Fruit fly (Drosophila melanogaster) ovary, adult (tissue): Measurements from ENCODE around the gene TTLL5.
"Not testable (repeated sequence)": the region's sequence is repeated elsewhere in the genome, so short reads cannot be mapped to it uniquely, and the experiment has no call there.

Experiments
- CG17801 ChIP-seq: fragments of 200-800 bp; optimal IDR thresholded peaks from 2 replicates; lab custom pipeline; 2019; ENCODE audit warnings: missing biosample characterization, mild to moderate bottlenecking, missing genetic modification characterization, moderate library complexity; ENCODE audit not compliant: partially characterized antibody

TTLL5 gene

DNA sequence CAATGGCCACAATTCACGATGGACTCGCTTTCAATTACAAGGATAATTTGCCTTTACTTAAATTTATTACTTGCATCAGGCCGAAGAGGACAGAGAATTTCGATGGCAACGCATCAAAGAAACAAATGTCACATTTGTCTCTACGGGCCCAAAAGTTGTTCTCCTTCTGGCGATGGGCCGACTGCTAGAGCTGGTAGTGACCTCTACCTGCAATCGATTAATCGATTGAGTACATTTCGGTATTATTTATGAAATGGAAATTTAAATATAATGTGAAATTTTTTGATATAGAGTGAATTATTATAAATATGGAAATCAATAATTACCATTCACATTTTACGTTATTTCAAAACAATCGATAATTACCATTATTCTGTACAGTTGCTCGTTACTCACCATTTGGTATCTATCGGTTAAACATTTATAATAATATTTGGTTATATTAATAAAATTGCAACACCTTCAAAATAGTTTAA is at the start of gene TTLL5, which contains the start of gene CG31510:
Gene TTLL5, minus strand, starts transcription at position 185 of the 476 bp plus-strand sequence.
Gene CG31510, minus strand, starts transcription at position 185 of the 476 bp plus-strand sequence.
- peak; percentile 4 for TF ChIP-seq CG17801 (GFP tag; lab: Kevin White, UChicago)

DNA sequence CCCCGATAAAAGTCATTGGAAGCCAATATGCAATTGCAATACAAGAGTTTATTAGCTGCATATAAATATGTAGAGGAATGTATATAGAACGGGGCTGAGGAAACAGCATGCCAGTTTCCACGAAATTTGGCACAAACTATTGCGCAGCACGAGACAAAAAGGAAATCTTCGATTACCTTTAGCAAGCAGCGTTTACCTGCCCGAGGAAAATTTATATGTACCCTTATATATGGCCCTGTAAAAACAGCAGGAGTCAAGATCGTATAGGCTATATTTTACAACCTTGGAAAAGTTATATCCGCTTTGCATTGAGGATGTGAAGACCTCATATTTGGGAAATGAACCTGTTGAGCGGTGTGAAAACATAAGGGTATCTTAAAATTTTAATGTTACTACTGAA is 49.6 kb upstream of the TTLL5 start:
- no peak for TF ChIP-seq CG17801 (GFP tag; lab: Kevin White, UChicago)

dm6 chr3R:25168259-25168972 is 45.7 kb upstream of the TTLL5 start:
- no peak for TF ChIP-seq CG17801 (GFP tag; lab: Kevin White, UChicago)

DNA sequence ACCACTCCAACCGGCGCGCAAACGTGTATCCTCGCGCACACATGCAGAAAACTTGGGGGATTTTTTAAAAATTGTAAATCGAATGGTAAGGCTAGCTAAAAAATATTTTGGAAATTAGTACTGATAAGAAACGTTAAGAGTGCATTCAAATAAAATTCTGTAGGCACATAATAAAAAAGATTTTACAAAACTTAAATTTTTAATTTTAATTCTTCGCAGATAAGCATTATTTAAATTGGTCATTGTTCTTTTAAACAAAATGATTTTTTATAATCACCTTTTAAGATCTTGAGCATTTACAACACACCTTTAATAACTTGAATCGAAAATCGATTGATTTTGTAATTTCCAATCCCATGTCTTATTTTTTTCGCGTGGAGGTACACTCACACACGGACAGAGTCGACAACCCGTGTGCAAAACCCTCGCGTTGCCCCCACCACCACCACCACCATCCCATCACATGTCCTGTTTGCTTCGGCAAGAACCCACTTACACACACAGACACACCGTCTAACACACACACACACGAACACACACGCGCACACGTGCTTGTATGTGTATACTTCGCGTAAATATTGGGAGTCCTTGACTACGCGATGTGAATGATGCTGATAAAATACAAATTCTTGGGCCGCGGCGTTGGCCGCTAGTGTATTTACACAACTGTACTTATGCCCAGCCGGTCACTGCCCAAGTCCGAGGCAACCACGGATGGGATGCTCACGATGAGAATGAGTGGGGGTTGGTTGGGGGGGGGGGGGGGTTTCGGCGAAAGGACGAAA is 44.9 kb upstream of the TTLL5 start:
- TF ChIP-seq CG17801 (GFP tag; lab: Kevin White, UChicago): no peak

DNA sequence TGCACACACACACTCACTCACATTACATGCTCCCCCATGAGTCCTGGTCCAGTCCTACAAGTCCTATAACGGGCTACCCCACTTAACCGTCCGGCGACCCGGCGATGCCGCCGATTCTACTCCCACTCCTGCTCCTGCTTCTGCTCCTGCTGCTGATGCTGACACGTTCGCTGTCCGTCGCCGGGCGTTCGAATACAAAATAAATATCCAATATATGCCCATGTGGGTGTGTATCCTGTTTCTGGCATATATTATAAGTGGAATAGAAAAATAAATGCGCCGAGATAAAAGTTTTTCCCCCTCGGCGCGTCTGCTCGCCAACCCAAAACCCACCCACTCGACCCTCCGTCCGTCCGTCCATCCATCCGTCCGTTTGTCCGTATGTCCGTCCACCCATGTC is 44.1 kb upstream of the TTLL5 start:
- TF ChIP-seq CG17801 (GFP tag; lab: Kevin White, UChicago): no peak

dm6 chr3R:25161520-25161919 is 38.8 kb upstream of the TTLL5 start:
- TF ChIP-seq CG17801 (GFP tag; lab: Kevin White, UChicago): no peak

dm6 chr3R:25152342-25152741 is 29.6 kb upstream of the TTLL5 start:
- TF ChIP-seq CG17801 (GFP tag; lab: Kevin White, UChicago): no peak

DNA sequence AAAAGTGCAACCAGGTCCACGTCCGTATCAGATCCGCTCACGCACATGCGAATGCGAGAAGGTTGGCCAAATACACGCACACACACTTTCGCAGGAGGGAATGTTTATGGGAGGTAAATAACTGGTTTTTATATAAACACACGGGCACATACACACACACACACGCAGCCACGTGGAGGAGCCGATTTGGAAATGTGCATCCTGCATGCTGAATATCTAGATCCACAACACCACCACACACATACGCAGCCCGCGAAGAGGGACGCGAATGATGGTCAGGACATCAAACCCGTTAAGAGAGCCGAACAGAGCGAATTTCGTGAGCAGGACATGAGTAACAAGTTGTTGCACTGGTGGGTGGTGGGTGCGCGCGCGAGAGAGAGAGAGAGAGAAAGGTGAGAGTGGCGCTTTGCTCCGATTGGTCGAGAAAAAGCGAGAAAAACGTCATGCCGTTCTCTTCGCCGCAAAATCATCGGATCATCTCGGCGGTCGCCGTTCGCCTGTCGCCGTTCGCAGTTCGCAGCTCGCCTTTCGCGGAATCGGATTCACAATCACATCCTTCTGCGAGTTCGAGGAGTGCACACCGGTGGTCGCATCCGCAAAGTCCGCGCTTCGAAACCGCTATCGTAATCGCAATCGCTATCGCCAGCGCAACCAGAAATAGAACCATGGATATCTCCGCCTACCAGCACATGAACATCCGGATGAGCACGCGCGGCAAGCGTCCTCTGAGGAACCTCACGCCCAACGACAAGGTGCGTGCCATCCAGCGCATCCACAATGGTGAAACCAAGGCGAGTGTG is 15.0 kb upstream of the TTLL5 start, which contains the start of gene danr:
Gene danr, plus strand, starts transcription at position 508 of the 803 bp plus-strand sequence.
- no peak for TF ChIP-seq CG17801 (GFP tag; lab: Kevin White, UChicago)

DNA sequence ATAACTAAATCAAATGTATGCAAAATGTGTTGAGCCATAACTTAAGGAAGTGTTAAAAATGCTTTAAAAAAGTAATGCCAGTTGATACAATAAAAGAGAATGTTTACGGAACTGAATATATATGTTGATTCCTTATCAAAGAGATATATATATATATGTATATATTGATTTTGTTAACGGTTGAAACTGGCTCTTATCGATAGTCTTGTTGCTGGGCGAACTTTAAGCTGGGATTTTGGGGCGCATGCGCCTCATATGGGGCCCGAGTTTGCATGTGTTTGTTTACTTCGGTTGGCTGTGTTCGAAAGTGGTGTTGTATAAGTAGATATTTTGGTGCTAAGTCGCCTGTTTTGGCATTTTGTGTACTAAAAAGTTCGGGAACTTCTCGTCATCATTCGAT is 8.3 kb upstream of the TTLL5 start, which contains the start of gene Bili:
Gene Bili, plus strand, starts transcription at position 265 of the 400 bp plus-strand sequence.
- not testable (repeated sequence) for TF ChIP-seq CG17801 (GFP tag; lab: Kevin White, UChicago)

DNA sequence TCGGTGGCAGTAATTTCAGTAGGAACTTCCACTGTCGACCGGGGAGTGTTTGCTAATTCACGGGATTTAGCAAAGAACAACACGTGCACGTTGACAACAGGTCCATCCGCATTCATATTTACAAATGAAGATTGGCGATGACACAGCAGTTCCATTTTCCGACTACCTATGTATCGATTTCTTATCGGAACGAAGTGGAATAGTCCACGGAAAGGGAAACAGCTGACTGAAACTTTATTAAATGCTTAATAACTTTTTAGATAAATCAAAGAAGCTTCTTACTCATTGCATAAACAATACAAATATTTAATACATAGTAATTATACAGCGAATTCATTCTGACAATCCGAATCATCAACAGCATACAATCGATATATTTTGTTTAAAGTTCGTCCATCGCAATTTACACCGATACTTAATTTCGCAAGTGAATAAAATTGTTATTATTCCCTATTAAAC is 4.5 kb upstream of the TTLL5 start, which contains the start of the genes Mocs2A, Mocs2B and Clbn:
Gene Mocs2A, minus strand, starts transcription at position 129 of the 459 bp plus-strand sequence.
Gene Mocs2B, minus strand, starts transcription at position 129 of the 459 bp plus-strand sequence.
Gene Clbn, plus strand, starts transcription at position 272 of the 459 bp plus-strand sequence.
- TF ChIP-seq CG17801 (GFP tag; lab: Kevin White, UChicago): no peak

DNA sequence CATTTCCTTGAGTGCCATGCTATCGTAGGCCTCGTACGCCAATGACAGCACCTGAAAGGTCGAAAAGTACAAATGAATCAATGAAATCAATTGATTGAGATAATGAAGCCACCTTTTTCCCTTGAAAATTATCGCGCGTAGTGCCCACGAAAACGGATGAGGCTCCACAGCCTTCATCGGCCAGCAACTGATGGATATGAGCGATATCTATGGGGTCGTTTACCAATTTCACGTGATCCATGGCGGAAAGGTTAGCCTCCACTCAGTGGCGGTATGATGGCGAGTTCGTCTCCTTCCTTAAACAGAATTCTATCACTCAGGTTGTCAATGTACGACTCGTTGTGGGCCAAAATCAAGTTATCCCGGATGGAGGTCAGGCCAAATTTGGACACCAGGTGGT is 4.1 kb upstream of the TTLL5 start:
- TF ChIP-seq CG17801 (GFP tag; lab: Kevin White, UChicago): no peak

- peak; percentile 6 for TF ChIP-seq CG17801 (GFP tag; lab: Kevin White, UChicago)
These were observed 542 bp upstream of the TTLL5 start, which contains the start of gene vig2 for dm6 chr3R:25123262-25123661. vig2 (plus strand) TSS chr3R:25123373.

- TF ChIP-seq CG17801 (GFP tag; lab: Kevin White, UChicago): no peak
These were observed 10.2 kb downstream of the TTLL5 start, which contains the start of gene Nepl16 for dm6 chr3R:25112466-25112939. Nepl16 (minus strand) TSS chr3R:25112516.

DNA sequence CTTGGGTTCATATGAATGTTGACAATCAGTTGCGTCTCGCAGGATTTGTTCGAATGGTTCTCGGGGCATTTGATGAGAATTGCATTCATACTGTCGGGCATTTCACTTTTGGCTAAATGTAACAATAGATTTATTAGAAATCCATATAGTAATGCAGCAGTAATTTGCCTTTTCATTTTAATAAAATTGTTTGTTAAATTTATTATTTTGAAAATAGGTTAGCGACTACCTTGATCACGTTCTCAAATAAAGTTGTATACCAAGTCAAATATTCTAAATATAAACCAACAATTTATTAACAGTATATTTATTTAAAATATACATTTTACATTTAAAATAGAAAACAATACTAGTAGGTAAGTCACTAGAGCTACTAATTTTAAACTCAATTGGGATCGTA is 13.8 kb downstream of the TTLL5 start, which contains the start of gene CG34027:
Gene CG34027, minus strand, starts transcription at position 101 of the 400 bp plus-strand sequence.
- TF ChIP-seq CG17801 (GFP tag; lab: Kevin White, UChicago): no peak
